Fruit fly (Drosophila melanogaster) whole organism, pupa: ENCODE data around the gene RhoGEF3.

Experiments used
- CG10348 ChIP-seq: fragments of 200-800 bp; sonication (Bioruptor generic); IDR thresholded peaks from 2 replicates; pipeline ENCODE4 v1.3.6; 2022; ENCODE audit warnings: missing biosample characterization, missing genetic modification characterization
- CG14655 ChIP-seq: fragments of 200-800 bp; sonication (Bioruptor generic); optimal IDR thresholded peaks from 3 replicates; lab custom pipeline; 2017; ENCODE audit warnings: mild to moderate bottlenecking, missing biosample characterization, missing genetic modification reagents, missing genetic modification characterization
- CG17806 ChIP-seq: fragments of 200-800 bp; sonication (Bioruptor generic); optimal IDR thresholded peaks from 2 replicates; lab custom pipeline; 2018; ENCODE audit warnings: missing biosample characterization, mild to moderate bottlenecking, missing genetic modification characterization, moderate library complexity
- CG32121 ChIP-seq: fragments of 200-800 bp; sonication (Bioruptor generic); IDR thresholded peaks from 2 replicates; pipeline ENCODE4 v1.3.6; 2022; ENCODE audit warnings: missing biosample characterization, missing genetic modification characterization
- CG34367 ChIP-seq: fragments of 200-800 bp; sonication (Bioruptor generic); optimal IDR thresholded peaks from 2 replicates; lab custom pipeline; 2018; ENCODE audit warnings: missing biosample characterization, mild to moderate bottlenecking, missing genetic modification characterization
- CG4496 ChIP-seq: fragments of 200-800 bp; sonication (Bioruptor generic); IDR thresholded peaks from 3 replicates; pipeline ENCODE4 v1.3.6; 2022; ENCODE audit warnings: missing biosample characterization, missing genetic modification characterization
- D1 ChIP-seq: fragments of 200-800 bp; sonication (Bioruptor generic); optimal IDR thresholded peaks from 2 replicates; lab custom pipeline; 2018; ENCODE audit warnings: missing biosample characterization, mild to moderate bottlenecking, missing genetic modification characterization, moderate library complexity
- Pif1A ChIP-seq: fragments of 200-800 bp; sonication (Bioruptor generic); optimal IDR thresholded peaks from 3 replicates; lab custom pipeline; 2016; ENCODE audit warnings: missing biosample characterization, missing genetic modification characterization
- Pif1B ChIP-seq: fragments of 200-800 bp; sonication (Bioruptor generic); optimal IDR thresholded peaks from 3 replicates; lab custom pipeline; 2016; ENCODE audit warnings: missing biosample characterization, missing genetic modification characterization
- fd96Ca ChIP-seq: fragments of 200-800 bp; sonication (Bioruptor generic); IDR thresholded peaks from 3 replicates; pipeline ENCODE4 v1.3.6; 2022; ENCODE audit warnings: missing biosample characterization, missing genetic modification characterization
- gl ChIP-seq: fragments of 200-800 bp; sonication (Bioruptor generic); optimal IDR thresholded peaks from 2 replicates; lab custom pipeline; 2018; ENCODE audit warnings: missing biosample characterization, mild to moderate bottlenecking, missing genetic modification characterization
- rn ChIP-seq: fragments of 200-800 bp; sonication (Bioruptor generic); IDR thresholded peaks from 2 replicates; pipeline ENCODE4 v1.3.6; 2022; ENCODE audit warnings: missing biosample characterization, missing genetic modification characterization

DNA sequence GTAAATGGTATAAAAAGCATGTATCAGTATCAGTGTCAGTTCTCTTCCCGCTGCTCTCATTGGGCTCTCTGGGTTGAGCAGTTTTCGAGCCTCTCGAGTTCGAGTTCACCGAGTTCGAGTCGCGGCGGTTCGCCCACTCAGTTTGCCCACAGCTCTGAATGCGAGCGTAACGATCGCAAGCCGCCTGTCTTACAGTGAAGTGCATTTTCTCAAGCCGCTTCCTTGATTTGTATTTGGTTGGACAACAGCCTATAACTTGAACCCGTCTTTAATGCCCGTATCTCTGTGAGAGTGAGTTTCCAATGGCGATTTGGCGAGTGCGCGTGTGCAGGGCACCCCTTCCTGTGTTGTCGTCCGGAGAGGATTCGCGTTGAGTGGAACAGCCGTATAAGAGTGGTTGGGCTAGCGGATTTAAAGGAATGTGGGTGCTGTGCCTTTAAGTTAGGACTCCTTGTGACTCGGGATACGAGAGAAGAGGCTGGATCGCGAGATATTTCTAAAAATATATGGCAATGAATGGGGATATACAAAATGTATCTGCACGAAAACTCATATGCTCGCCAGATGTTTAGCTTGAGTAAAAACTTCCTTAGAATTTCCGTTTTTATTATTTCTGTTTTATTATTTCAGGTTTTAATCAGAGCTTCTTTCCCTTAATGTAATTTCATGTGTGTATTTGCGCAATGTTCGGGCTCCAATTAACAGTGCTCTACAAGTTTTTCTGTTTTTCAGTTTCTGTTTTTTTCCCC, 5.6 kb upstream of the RhoGEF3 start:
- TF ChIP-seq CG10348 (no peak), CG32121 (no peak), CG4496 (no peak), fd96Ca (GFP tag; lab: Robert Waterston, UW) (no peak; the same call in 2 of the 3 replicates), CG34367 (tag; lab: Kevin White, UChicago) (no peak), Pif1A (GFP tag; lab: Kevin White, UChicago) (no peak), Pif1B (GFP tag; lab: Kevin White, UChicago) (no peak), CG14655 (GFP tag; lab: Kevin White, UChicago) (no peak), D1 (tag; lab: Kevin White, UChicago) (no peak), rn (no peak), CG17806 (tag; lab: Kevin White, UChicago) (no peak), gl (tag; lab: Kevin White, UChicago) (no peak)
